Worm (Caenorhabditis elegans): ENCODE data around the gene B0281.1.

- no peak for TF ChIP-seq lin-15B (tag; optimal IDR thresholded peaks at IDR 0.05)
- no peak for TF ChIP-seq lin-13 (GFP tag; optimal IDR thresholded peaks at IDR 0.05)
- TF ChIP-seq hlh-30 (tag; optimal IDR thresholded peaks at IDR 0.05; ENCODE audit: insufficient read depth) = no peak
- no peak for TF ChIP-seq ztf-11 (tag; optimal IDR thresholded peaks at IDR 0.05)
These were observed 10.5 kb upstream of the B0281.1 start, which contains the start of gene B0281.6 for ce11 chrII:2302330-2302729.

All from whole organism, L4 larva.